Worm (Caenorhabditis elegans) whole organism, L2 larva: Measurements from ENCODE around the gene ZK899.7.

Experiments used
- C34F6.9 ChIP-seq: fragments of 150-350 bp; optimal IDR thresholded peaks from 2 replicates; lab custom pipeline; 2014; ENCODE audit warnings: missing biosample characterization, missing genetic modification characterization
- F13H6.1 ChIP-seq: sonication (generic microtip); optimal IDR thresholded peaks from 2 replicates; lab custom pipeline; 2016; ENCODE audit warnings: missing genetic modification characterization, missing compliant biosample characterization
- R02D3.7 ChIP-seq: fragments of 150-350 bp; optimal IDR thresholded peaks from 2 replicates; lab custom pipeline; 2014; ENCODE audit warnings: missing biosample characterization, missing genetic modification characterization
- Y55F3AM.14 ChIP-seq: fragments of 200-800 bp; sonication (Bioruptor generic); optimal IDR thresholded peaks from 2 replicates; lab custom pipeline; 2018; ENCODE audit warnings: mild to moderate bottlenecking, missing genetic modification characterization, missing compliant biosample characterization
- ZK546.5 ChIP-seq: sonication (generic microtip); optimal IDR thresholded peaks from 2 replicates; lab custom pipeline; 2017; ENCODE audit warnings: missing biosample characterization, missing genetic modification characterization
- alr-1 ChIP-seq: fragments of 150-350 bp; optimal IDR thresholded peaks from 2 replicates; lab custom pipeline; 2014; ENCODE audit warnings: missing biosample characterization, missing genetic modification characterization
- aly-2 ChIP-seq: fragments of 150-350 bp; optimal IDR thresholded peaks from 2 replicates; lab custom pipeline; 2014; ENCODE audit warnings: missing biosample characterization, missing genetic modification characterization
- ama-1 ChIP-seq: fragments of 150-350 bp; optimal IDR thresholded peaks from 2 replicates; lab custom pipeline; 2018; ENCODE audit warnings: inconsistent platforms
- blmp-1 ChIP-seq: sonication (generic microtip); optimal IDR thresholded peaks from 2 replicates; lab custom pipeline; 2017; ENCODE audit warnings: missing genetic modification characterization, mild to moderate bottlenecking, missing compliant biosample characterization, antibody characterized with exemption, moderate library complexity; ENCODE audit not compliant: insufficient read depth
- ceh-16 ChIP-seq: fragments of 150-350 bp; optimal IDR thresholded peaks from 2 replicates; lab custom pipeline; 2014; ENCODE audit warnings: missing biosample characterization, missing genetic modification characterization
- ceh-82 ChIP-seq: fragments of 150-350 bp; optimal IDR thresholded peaks from 2 replicates; lab custom pipeline; 2014; ENCODE audit warnings: missing biosample characterization, missing genetic modification characterization
- crh-2 ChIP-seq: sonication (generic microtip); optimal IDR thresholded peaks from 2 replicates; lab custom pipeline; 2017; ENCODE audit warnings: missing biosample characterization, missing genetic modification characterization
- dmd-4 ChIP-seq: sonication (generic microtip); optimal IDR thresholded peaks from 2 replicates; lab custom pipeline; 2017; ENCODE audit warnings: missing biosample characterization, missing genetic modification characterization
- egl-27 ChIP-seq: sonication (generic microtip); optimal IDR thresholded peaks from 3 replicates; lab custom pipeline; 2017; ENCODE audit warnings: missing biosample characterization, missing genetic modification reagents, missing genetic modification characterization
- elt-1 ChIP-seq: fragments of 150-350 bp; optimal IDR thresholded peaks from 2 replicates; lab custom pipeline; 2014; ENCODE audit warnings: missing biosample characterization, missing genetic modification characterization
- elt-3 ChIP-seq: sonication (generic microtip); optimal IDR thresholded peaks from 2 replicates; lab custom pipeline; 2017; ENCODE audit warnings: missing biosample characterization, missing genetic modification characterization
- fos-1 ChIP-seq: fragments of 150-350 bp; optimal IDR thresholded peaks from 2 replicates; lab custom pipeline; 2014; ENCODE audit warnings: missing biosample characterization, missing genetic modification characterization
- gmeb-1 ChIP-seq: fragments of 150-350 bp; optimal IDR thresholded peaks from 2 replicates; lab custom pipeline; 2014; ENCODE audit warnings: missing biosample characterization, missing genetic modification characterization
- lin-11 ChIP-seq: fragments of 150-350 bp; sonication (generic microtip); optimal IDR thresholded peaks from 2 replicates; lab custom pipeline; 2014; ENCODE audit warnings: missing biosample characterization, missing genetic modification characterization, inconsistent platforms, mixed read lengths
- lin-13 ChIP-seq: fragments of 150-350 bp; optimal IDR thresholded peaks from 2 replicates; lab custom pipeline; 2014; ENCODE audit warnings: missing biosample characterization, missing genetic modification reagents, missing genetic modification characterization
- lin-39 ChIP-seq: fragments of 150-350 bp; optimal IDR thresholded peaks from 2 replicates; lab custom pipeline; 2014; ENCODE audit warnings: missing biosample characterization, missing genetic modification reagents, missing genetic modification characterization
- lsy-2 ChIP-seq, 2 experiments: fragments of 150-350 bp in 1 of 2; sonication (generic microtip) in 1 of 2; optimal IDR thresholded peaks; 2 replicates each; lab custom pipeline; 2014 to 2017; ENCODE audit warnings: missing biosample characterization in 2 of 2, missing genetic modification characterization in 2 of 2
- mab-5 ChIP-seq: fragments of 150-350 bp; optimal IDR thresholded peaks from 2 replicates; lab custom pipeline; 2014; ENCODE audit warnings: missing biosample characterization, missing genetic modification characterization
- mbf-1 ChIP-seq: sonication (generic microtip); optimal IDR thresholded peaks from 2 replicates; lab custom pipeline; 2017; ENCODE audit warnings: missing biosample characterization, missing genetic modification characterization
- mdl-1 ChIP-seq, 2 experiments: fragments of 150-350 bp in 1 of 2; sonication (generic microtip) in 1 of 2; optimal IDR thresholded peaks; 2 replicates each; lab custom pipeline; 2017; ENCODE audit warnings: missing biosample characterization in 2 of 2, missing genetic modification characterization in 2 of 2
- nhr-10 ChIP-seq: sonication (generic microtip); optimal IDR thresholded peaks from 2 replicates; lab custom pipeline; 2017; ENCODE audit warnings: missing biosample characterization, missing genetic modification characterization
- nhr-11 ChIP-seq: fragments of 150-350 bp; optimal IDR thresholded peaks from 2 replicates; lab custom pipeline; 2014; ENCODE audit warnings: missing biosample characterization, missing genetic modification characterization
- nhr-12 ChIP-seq: fragments of 150-350 bp; optimal IDR thresholded peaks from 2 replicates; lab custom pipeline; 2014; ENCODE audit warnings: missing biosample characterization, missing genetic modification characterization
- nhr-129 ChIP-seq: fragments of 150-350 bp; optimal IDR thresholded peaks from 2 replicates; lab custom pipeline; 2014; ENCODE audit warnings: missing biosample characterization, missing genetic modification characterization
- nhr-21 ChIP-seq: fragments of 150-350 bp; optimal IDR thresholded peaks from 2 replicates; lab custom pipeline; 2014; ENCODE audit warnings: missing biosample characterization, missing genetic modification characterization
- nhr-23 ChIP-seq: fragments of 150-350 bp; optimal IDR thresholded peaks from 2 replicates; lab custom pipeline; 2014; ENCODE audit warnings: missing biosample characterization, missing genetic modification reagents, missing genetic modification characterization
- nhr-237 ChIP-seq: fragments of 150-350 bp; optimal IDR thresholded peaks from 2 replicates; lab custom pipeline; 2014; ENCODE audit warnings: missing biosample characterization, missing genetic modification characterization
- nhr-25 ChIP-seq: fragments of 150-350 bp; sonication (generic microtip); optimal IDR thresholded peaks from 3 replicates; lab custom pipeline; 2014; ENCODE audit warnings: missing biosample characterization, missing genetic modification characterization
- nhr-6 ChIP-seq: fragments of 150-350 bp; optimal IDR thresholded peaks from 2 replicates; lab custom pipeline; 2014; ENCODE audit warnings: missing biosample characterization, missing genetic modification characterization
- nhr-77 ChIP-seq: fragments of 150-350 bp; optimal IDR thresholded peaks from 2 replicates; lab custom pipeline; 2014; ENCODE audit warnings: missing biosample characterization, missing genetic modification characterization
- peb-1 ChIP-seq: fragments of 150-350 bp; optimal IDR thresholded peaks from 2 replicates; lab custom pipeline; 2014; ENCODE audit warnings: missing biosample characterization, missing genetic modification characterization
- sem-4 ChIP-seq: fragments of 150-350 bp; optimal IDR thresholded peaks from 2 replicates; lab custom pipeline; 2014; ENCODE audit warnings: missing biosample characterization, missing genetic modification reagents, missing genetic modification characterization
- skn-1 ChIP-seq: sonication (generic microtip); optimal IDR thresholded peaks from 2 replicates; lab custom pipeline; 2017; ENCODE audit warnings: missing biosample characterization, missing genetic modification characterization
- sma-3 ChIP-seq: sonication (generic microtip); optimal IDR thresholded peaks from 2 replicates; lab custom pipeline; 2016; ENCODE audit warnings: missing genetic modification reagents, missing genetic modification characterization, missing compliant biosample characterization
- sma-9 ChIP-seq, 2 experiments: fragments of 150-350 bp in 1 of 2; sonication (generic microtip) in 1 of 2; optimal IDR thresholded peaks; 2 replicates each; lab custom pipeline; 2014 to 2016; ENCODE audit warnings: missing genetic modification characterization in 2 of 2, mild to moderate bottlenecking in 1 of 2, missing biosample characterization in 1 of 2, missing compliant biosample characterization in 1 of 2, missing genetic modification reagents in 1 of 2, moderate library complexity in 1 of 2
- snpc-4 ChIP-seq: fragments of 150-350 bp; optimal IDR thresholded peaks from 2 replicates; lab custom pipeline; 2014; ENCODE audit warnings: missing biosample characterization, missing genetic modification characterization
- unc-39 ChIP-seq: fragments of 150-350 bp; optimal IDR thresholded peaks from 2 replicates; lab custom pipeline; 2014; ENCODE audit warnings: missing biosample characterization, missing genetic modification characterization
- unc-55 ChIP-seq: fragments of 150-350 bp; sonication (generic microtip); optimal IDR thresholded peaks from 3 replicates; lab custom pipeline; 2014; ENCODE audit warnings: missing biosample characterization, missing genetic modification reagents, missing genetic modification characterization
- unc-62 ChIP-seq: fragments of 150-350 bp; optimal IDR thresholded peaks from 2 replicates; lab custom pipeline; 2014; ENCODE audit warnings: missing biosample characterization, missing genetic modification reagents, missing genetic modification characterization
- zag-1 ChIP-seq: fragments of 150-350 bp; optimal IDR thresholded peaks from 2 replicates; lab custom pipeline; 2014; ENCODE audit warnings: missing biosample characterization, missing genetic modification characterization
- ztf-1 ChIP-seq: fragments of 200-800 bp; sonication (Bioruptor generic); conservative IDR thresholded peaks from 2 replicates; pipeline ENCODE4 v1.3.6; 2022; ENCODE audit warnings: missing genetic modification characterization, missing compliant biosample characterization
- ztf-11 ChIP-seq: sonication (generic microtip); optimal IDR thresholded peaks from 2 replicates; lab custom pipeline; 2017; ENCODE audit warnings: missing biosample characterization, missing genetic modification characterization
- ztf-4 ChIP-seq: fragments of 150-350 bp; optimal IDR thresholded peaks from 2 replicates; lab custom pipeline; 2014; ENCODE audit warnings: missing biosample characterization, missing genetic modification characterization

ZK899.7 gene

DNA sequence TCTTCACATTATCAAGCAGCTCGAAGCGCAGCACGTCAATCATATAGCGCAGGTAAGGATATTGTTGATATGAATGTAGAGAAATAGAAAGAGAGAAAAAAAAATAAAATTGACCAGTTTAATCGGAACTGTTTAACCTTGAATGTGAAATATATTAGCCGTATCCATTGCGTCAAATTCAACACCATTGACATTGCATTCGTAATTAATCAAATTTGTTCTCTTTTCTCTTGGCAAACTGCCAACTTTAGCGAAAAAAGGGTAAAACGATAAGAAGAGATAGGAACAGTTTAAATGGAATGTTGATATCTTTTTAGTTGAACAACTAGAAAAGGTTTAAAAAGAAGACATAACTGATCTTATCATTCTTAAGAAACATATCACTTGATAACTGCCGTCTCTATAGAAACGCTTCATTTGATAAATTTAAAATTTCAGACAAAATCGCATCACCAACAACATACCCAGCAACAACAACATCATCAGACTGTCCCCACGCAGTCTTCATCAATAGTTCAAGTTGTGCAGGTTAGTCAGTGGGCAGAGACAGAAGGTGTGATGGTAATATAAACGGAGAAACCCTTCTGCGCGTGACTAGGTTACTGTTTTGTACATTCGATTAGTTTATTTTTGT, 45.5 kb downstream of the ZK899.7 start:
- no peak for TF ChIP-seq dmd-4 (tag; lab: Kevin White, UChicago)
- TF ChIP-seq sma-3 (GFP tag; lab: Kevin White, UChicago) = peak; percentile 82
- peak; percentile 71 for TF ChIP-seq blmp-1 (tag; lab: Kevin White, UChicago)
- TF ChIP-seq nhr-77 (tag; lab: Kevin White, UChicago) = no peak
- peak; percentile 22 for TF ChIP-seq F13H6.1
- no peak for TF ChIP-seq unc-39 (tag; lab: Kevin White, UChicago)
- TF ChIP-seq nhr-10 (tag; lab: Kevin White, UChicago) = no peak
- TF ChIP-seq unc-62 (GFP tag; lab: Kevin White, UChicago) = no peak
- no peak for TF ChIP-seq elt-1 (tag; lab: Kevin White, UChicago)
- TF ChIP-seq skn-1 (tag; lab: Kevin White, UChicago) = no peak
- no peak for TF ChIP-seq alr-1 (tag; lab: Kevin White, UChicago)
- TF ChIP-seq mdl-1 (tag; optimal IDR thresholded peaks at IDR 0.05; lab: Kevin White, UChicago) = no peak
- no peak for TF ChIP-seq sem-4 (tag; lab: Kevin White, UChicago)
- TF ChIP-seq C34F6.9 (tag; lab: Kevin White, UChicago) = peak; percentile 21
- no peak for TF ChIP-seq ZK546.5 (tag; lab: Kevin White, UChicago)
- no peak for TF ChIP-seq nhr-11 (tag; lab: Kevin White, UChicago)
- no peak for TF ChIP-seq R02D3.7 (tag; lab: Kevin White, UChicago)
- TF ChIP-seq fos-1 (tag; lab: Kevin White, UChicago) = peak; percentile 3
- TF ChIP-seq mbf-1 = no peak
- TF ChIP-seq unc-55 (GFP tag; lab: Kevin White, UChicago) = no peak
- TF ChIP-seq peb-1 (tag; lab: Kevin White, UChicago) = no peak
- peak; percentile 63 for TF ChIP-seq crh-2
- TF ChIP-seq nhr-6 (tag; lab: Kevin White, UChicago) = peak; percentile 38
- TF ChIP-seq ceh-16 = peak; percentile 26
- no peak for TF ChIP-seq lin-13 (GFP tag; lab: Kevin White, UChicago)
- TF ChIP-seq lsy-2 (tag; optimal IDR thresholded peaks at IDR 0.05; lab: Kevin White, UChicago) = peak in 1 of 2 experiments; percentile 26
- no peak for TF ChIP-seq ceh-82
- no peak for TF ChIP-seq nhr-12
- no peak for TF ChIP-seq nhr-23 (tag; lab: Kevin White, UChicago)
- no peak for TF ChIP-seq lin-39 (tag; lab: Kevin White, UChicago)
- peak; percentile 88 for TF ChIP-seq sma-9 (GFP tag; optimal IDR thresholded peaks at IDR 0.05; lab: Kevin White, UChicago)
- no peak for TF ChIP-seq sma-9 (tag; optimal IDR thresholded peaks at IDR 0.05; lab: Kevin White, UChicago)
- TF ChIP-seq nhr-237 (tag; lab: Kevin White, UChicago) = no peak
- peak; percentile 88 for TF ChIP-seq nhr-25 (tag; lab: Kevin White, UChicago)
- TF ChIP-seq ztf-11 (tag; lab: Kevin White, UChicago) = no peak
- TF ChIP-seq lin-11 (tag; lab: Kevin White, UChicago) = no peak
- no peak for TF ChIP-seq aly-2
- no peak for TF ChIP-seq snpc-4 (tag; lab: Kevin White, UChicago)
- TF ChIP-seq elt-3 (tag; lab: Kevin White, UChicago) = no peak
- TF ChIP-seq mab-5 (tag; lab: Kevin White, UChicago) = no peak
- peak; percentile 66 for TF ChIP-seq egl-27 (tag; lab: Kevin White, UChicago)
- peak; percentile 79 for TF ChIP-seq nhr-21
- no peak for TF ChIP-seq ztf-1 (GFP tag; lab: Robert Waterston, UW)
- no peak for TF ChIP-seq ztf-4 (tag; lab: Kevin White, UChicago)
- no peak for TF ChIP-seq ama-1
- peak; percentile 22 for TF ChIP-seq nhr-129 (tag; lab: Kevin White, UChicago)
- no peak for TF ChIP-seq Y55F3AM.14
- no peak for TF ChIP-seq zag-1 (tag; lab: Kevin White, UChicago)
- no peak for TF ChIP-seq gmeb-1 (tag; lab: Kevin White, UChicago)
- TF ChIP-seq, all 48 proteins: peak for 14
